Worm (Caenorhabditis elegans) whole organism, young adult: ENCODE data around the gene C26B9.7.
A peak's percentile ranks its signal among the peaks of the same experiment; 100 is the strongest.

ENCODE experiments used
- B0035.1 ChIP-seq: sonication (generic microtip); optimal IDR thresholded peaks from 2 replicates; lab custom pipeline; 2016; ENCODE audit warnings: missing genetic modification characterization, mild to moderate bottlenecking, missing compliant biosample characterization, missing genotype, missing genetic modification reagents
- F23B12.7 ChIP-seq: sonication (generic microtip); optimal IDR thresholded peaks from 2 replicates; lab custom pipeline; 2017; ENCODE audit warnings: missing genetic modification characterization, mild to moderate bottlenecking, missing compliant biosample characterization, antibody characterized with exemption, moderate library complexity; ENCODE audit not compliant: insufficient read depth
- F55B11.4 ChIP-seq: sonication (generic microtip); optimal IDR thresholded peaks from 2 replicates; lab custom pipeline; 2016; ENCODE audit warnings: missing compliant biosample characterization, missing genetic modification characterization, borderline replicate concordance; ENCODE audit not compliant: insufficient read depth
- F57C9.4 ChIP-seq: sonication (generic microtip); optimal IDR thresholded peaks from 2 replicates; lab custom pipeline; 2017; ENCODE audit warnings: mild to moderate bottlenecking, missing genetic modification characterization, missing compliant biosample characterization
- T26A5.8 ChIP-seq: sonication (generic microtip); optimal IDR thresholded peaks from 2 replicates; lab custom pipeline; 2016; ENCODE audit warnings: missing genetic modification characterization, missing compliant biosample characterization
- Y56A3A.18 ChIP-seq: fragments of 200-800 bp; sonication (Bioruptor generic); IDR thresholded peaks from 2 replicates; pipeline ENCODE4 v1.3.6; 2022; ENCODE audit warnings: missing genetic modification reagents, missing genetic modification characterization, missing compliant biosample characterization
- Y95B8A.8 ChIP-seq: fragments of 200-800 bp; sonication (Bioruptor generic); IDR thresholded peaks from 2 replicates; pipeline ENCODE4 v1.3.6; 2022; ENCODE audit warnings: missing genetic modification reagents, missing genetic modification characterization, missing compliant biosample characterization
- akir-1 ChIP-seq: fragments of 200-800 bp; sonication (Bioruptor generic); optimal IDR thresholded peaks from 2 replicates; lab custom pipeline; 2018; ENCODE audit warnings: mild to moderate bottlenecking, missing genetic modification characterization, moderate library complexity, missing compliant biosample characterization
- aptf-2 ChIP-seq: fragments of 200-800 bp; sonication (Bioruptor generic); conservative IDR thresholded peaks from 2 replicates; pipeline ENCODE4 v1.3.6; 2022; ENCODE audit warnings: missing genetic modification reagents, missing genetic modification characterization, missing compliant biosample characterization
- athp-1 ChIP-seq: sonication (generic microtip); optimal IDR thresholded peaks from 2 replicates; lab custom pipeline; 2017; ENCODE audit warnings: mild to moderate bottlenecking, missing genetic modification characterization, missing compliant biosample characterization
- attf-5 ChIP-seq: fragments of 200-800 bp; sonication (Bioruptor generic); optimal IDR thresholded peaks from 2 replicates; lab custom pipeline; 2018; ENCODE audit warnings: mild to moderate bottlenecking, missing genetic modification characterization, missing compliant biosample characterization
- attf-6 ChIP-seq: fragments of 200-800 bp; sonication (Bioruptor generic); IDR thresholded peaks from 2 replicates; pipeline ENCODE4 v1.3.6; 2022; ENCODE audit warnings: missing genetic modification reagents, missing genetic modification characterization, missing compliant biosample characterization
- cebp-1 ChIP-seq, 2 experiments: fragments of 200-800 bp in 1 of 2; sonication (Bioruptor generic) in 1 of 2; sonication (generic microtip) in 1 of 2; IDR thresholded peaks in 1 of 2; optimal IDR thresholded peaks in 1 of 2; 2 replicates each; pipeline versions ENCODE4 v1.3.6 to Lab custom; 2017 to 2022; ENCODE audit warnings: missing compliant biosample characterization in 2 of 2, missing genetic modification characterization in 2 of 2, mild to moderate bottlenecking in 1 of 2, missing genetic modification reagents in 1 of 2, moderate library complexity in 1 of 2
- ceh-100 ChIP-seq: fragments of 200-800 bp; sonication (Bioruptor generic); IDR thresholded peaks from 2 replicates; pipeline ENCODE4 v1.3.6; 2022; ENCODE audit warnings: missing genetic modification reagents, missing genetic modification characterization, missing compliant biosample characterization
- ceh-27 ChIP-seq: fragments of 200-800 bp; sonication (Bioruptor generic); optimal IDR thresholded peaks from 2 replicates; lab custom pipeline; 2018; ENCODE audit warnings: mild to moderate bottlenecking, missing genetic modification characterization, moderate library complexity, missing compliant biosample characterization
- ceh-40 ChIP-seq: fragments of 200-800 bp; sonication (Bioruptor generic); IDR thresholded peaks from 2 replicates; pipeline ENCODE4 v1.3.6; 2022; ENCODE audit warnings: missing genetic modification characterization, missing compliant biosample characterization
- ceh-58 ChIP-seq: fragments of 200-800 bp; sonication (Bioruptor generic); IDR thresholded peaks from 2 replicates; pipeline ENCODE4 v1.3.6; 2022; ENCODE audit warnings: missing genetic modification characterization, missing compliant biosample characterization
- ceh-91 ChIP-seq: fragments of 200-800 bp; sonication (Bioruptor generic); IDR thresholded peaks from 2 replicates; pipeline ENCODE4 v1.3.6; 2022; ENCODE audit warnings: missing genetic modification reagents, missing genetic modification characterization, missing compliant biosample characterization
- die-1 ChIP-seq: sonication (generic microtip); optimal IDR thresholded peaks from 2 replicates; lab custom pipeline; 2016; ENCODE audit warnings: missing genotype, mild to moderate bottlenecking, missing genetic modification characterization, missing compliant biosample characterization
- efl-1 ChIP-seq: fragments of 150-350 bp; optimal IDR thresholded peaks from 2 replicates; lab custom pipeline; 2014; ENCODE audit warnings: missing biosample characterization, missing genetic modification reagents, missing genetic modification characterization
- egl-44 ChIP-seq: fragments of 200-800 bp; sonication (Bioruptor generic); IDR thresholded peaks from 2 replicates; pipeline ENCODE4 v1.3.6; 2022; ENCODE audit warnings: missing genetic modification reagents, missing genetic modification characterization, missing compliant biosample characterization
- egrh-3 ChIP-seq: fragments of 200-800 bp; sonication (Bioruptor generic); IDR thresholded peaks from 2 replicates; pipeline ENCODE4 v1.3.6; 2022; ENCODE audit warnings: missing genetic modification reagents, missing genetic modification characterization, missing compliant biosample characterization
- fkh-3 ChIP-seq: sonication (generic microtip); optimal IDR thresholded peaks from 2 replicates; lab custom pipeline; 2016; ENCODE audit warnings: mild to moderate bottlenecking, missing genetic modification characterization, missing compliant biosample characterization
- hmg-1.2 ChIP-seq: fragments of 200-800 bp; sonication (Bioruptor generic); IDR thresholded peaks from 2 replicates; pipeline ENCODE4 v1.3.6; 2022; ENCODE audit warnings: missing genetic modification reagents, missing genetic modification characterization, missing compliant biosample characterization
- hmg-20 ChIP-seq: fragments of 200-800 bp; sonication (Bioruptor generic); IDR thresholded peaks from 2 replicates; pipeline ENCODE4 v1.3.6; 2022; ENCODE audit warnings: missing genetic modification reagents, missing genetic modification characterization, missing compliant biosample characterization
- hsf-1 ChIP-seq: fragments of 200-800 bp; sonication (Bioruptor generic); IDR thresholded peaks from 2 replicates; pipeline ENCODE4 v1.3.6; 2022; ENCODE audit warnings: missing genetic modification reagents, missing genetic modification characterization, missing compliant biosample characterization
- lag-1 ChIP-seq: fragments of 200-800 bp; sonication (Bioruptor generic); IDR thresholded peaks from 2 replicates; pipeline ENCODE4 v1.3.6; 2022; ENCODE audit warnings: missing genetic modification reagents, missing genetic modification characterization, missing compliant biosample characterization
- lin-40 ChIP-seq: sonication (generic microtip); optimal IDR thresholded peaks from 2 replicates; lab custom pipeline; 2016; ENCODE audit warnings: missing genetic modification characterization, mild to moderate bottlenecking, missing compliant biosample characterization, missing genotype, missing genetic modification reagents
- madf-6 ChIP-seq: fragments of 200-800 bp; sonication (Bioruptor generic); IDR thresholded peaks from 2 replicates; pipeline ENCODE4 v1.3.6; 2022; ENCODE audit warnings: missing genetic modification reagents, missing genetic modification characterization, missing compliant biosample characterization
- madf-8 ChIP-seq: fragments of 200-800 bp; sonication (Bioruptor generic); conservative IDR thresholded peaks from 2 replicates; pipeline ENCODE4 v1.3.6; 2022; ENCODE audit warnings: missing genetic modification reagents, missing genetic modification characterization, missing compliant biosample characterization
- rpc-1 ChIP-seq, 2 experiments: fragments of 150-350 bp in 1 of 2; sonication (generic microtip) in 1 of 2; optimal IDR thresholded peaks; 2 replicates each; lab custom pipeline; 2014 to 2018; ENCODE audit warnings: missing biosample characterization in 1 of 2, missing genetic modification characterization in 1 of 2, missing genetic modification reagents in 1 of 2, missing genotype in 1 of 2
- snpc-1.3 ChIP-seq: sonication (generic microtip); optimal IDR thresholded peaks from 2 replicates; lab custom pipeline; 2017; ENCODE audit warnings: missing genetic modification characterization, mild to moderate bottlenecking, missing compliant biosample characterization, antibody characterized with exemption, moderate library complexity, missing genotype, missing genetic modification reagents; ENCODE audit not compliant: insufficient read depth
- snpc-3.4 ChIP-seq: sonication (generic microtip); optimal IDR thresholded peaks from 2 replicates; lab custom pipeline; 2017; ENCODE audit warnings: missing genetic modification characterization, mild to moderate bottlenecking, missing compliant biosample characterization, antibody characterized with exemption, moderate library complexity, missing genotype, missing genetic modification reagents
- xnd-1 ChIP-seq: sonication (generic microtip); optimal IDR thresholded peaks from 2 replicates; lab custom pipeline; 2016; ENCODE audit warnings: missing genotype, missing genetic modification reagents, missing genetic modification characterization, missing compliant biosample characterization
- zfh-2 ChIP-seq: fragments of 200-800 bp; sonication (Bioruptor generic); conservative IDR thresholded peaks from 2 replicates; pipeline ENCODE4 v1.3.6; 2022; ENCODE audit warnings: missing genetic modification reagents, missing genetic modification characterization, missing compliant biosample characterization
- ztf-22 ChIP-seq: fragments of 200-800 bp; sonication (Bioruptor generic); optimal IDR thresholded peaks from 2 replicates; lab custom pipeline; 2018; ENCODE audit warnings: mild to moderate bottlenecking, missing genetic modification characterization, moderate library complexity, missing compliant biosample characterization
- ztf-3 ChIP-seq: fragments of 200-800 bp; sonication (Bioruptor generic); optimal IDR thresholded peaks from 2 replicates; lab custom pipeline; 2018; ENCODE audit warnings: mild to moderate bottlenecking, missing genetic modification characterization, missing compliant biosample characterization

C26B9.7 gene

ce11 chrX:5368220-5368619 is 26.1 kb downstream of the C26B9.7 start, which contains the start of gene jkk-1:
Gene jkk-1 (plus strand): TSS chrX:5368468.
- TF ChIP-seq fkh-3 (tag; lab: Kevin White, UChicago) (peak; percentile 47), ceh-27 (peak; percentile 8), madf-8 (GFP tag; lab: Robert Waterston, UW) (no peak), snpc-1.3 (tag; lab: Kevin White, UChicago) (no peak), cebp-1 (GFP tag; IDR thresholded peaks at IDR 0.05; lab: Robert Waterston, UW) (no peak), cebp-1 (tag; optimal IDR thresholded peaks at IDR 0.05; lab: Kevin White, UChicago) (peak; percentile 51), egrh-3 (GFP tag; lab: Robert Waterston, UW) (0 out of 2 replicates have a peak, but pooled peaks have one; percentile 5), aptf-2 (GFP tag; lab: Robert Waterston, UW) (no peak), zfh-2 (GFP tag; lab: Robert Waterston, UW) (peak; percentile 73)
- TF ChIP-seq, all 124 proteins: peak for 5

- TF ChIP-seq Y95B8A.8 (GFP tag; lab: Robert Waterston, UW) (no peak), hmg-20 (GFP tag; lab: Robert Waterston, UW) (no peak), akir-1 (GFP tag; lab: Kevin White, UChicago) (no peak), F57C9.4 (tag; lab: Kevin White, UChicago) (no peak), attf-6 (GFP tag; lab: Robert Waterston, UW) (no peak), xnd-1 (tag; lab: Kevin White, UChicago) (no peak), cebp-1 (GFP tag; IDR thresholded peaks at IDR 0.05; lab: Robert Waterston, UW) (no peak), cebp-1 (tag; optimal IDR thresholded peaks at IDR 0.05; lab: Kevin White, UChicago) (no peak), F23B12.7 (tag; lab: Kevin White, UChicago) (no peak), ceh-100 (GFP tag; lab: Robert Waterston, UW) (no peak), attf-5 (GFP tag; lab: Kevin White, UChicago) (no peak), egrh-3 (GFP tag; lab: Robert Waterston, UW) (no peak), athp-1 (tag; lab: Kevin White, UChicago) (no peak), lag-1 (GFP tag; lab: Robert Waterston, UW) (no peak), madf-8 (GFP tag; lab: Robert Waterston, UW) (no peak), ceh-91 (no peak), B0035.1 (no peak), rpc-1 (optimal IDR thresholded peaks at IDR 0.05; lab: Kevin White, UChicago) (no peak), rpc-1 (tag; optimal IDR thresholded peaks at IDR 0.05; lab: Kevin White, UChicago) (no peak), lin-40 (tag; lab: Kevin White, UChicago) (no peak), hmg-1.2 (no peak), T26A5.8 (tag; lab: Kevin White, UChicago) (no peak)
Observed at ce11 chrX:5370605-5371004, 28.5 kb downstream of the C26B9.7 start.

ce11 chrX:5372638-5373037 is 30.5 kb downstream of the C26B9.7 start, which contains the start of gene F35C8.8:
Gene F35C8.8 (minus strand): TSS chrX:5372639.
- TF ChIP-seq madf-6 (GFP tag; lab: Robert Waterston, UW) (peak; percentile 80), ceh-40 (GFP tag; lab: Robert Waterston, UW) (no peak), Y56A3A.18 (GFP tag; lab: Robert Waterston, UW) (no peak), fkh-3 (tag; lab: Kevin White, UChicago) (no peak), efl-1 (GFP tag; lab: Kevin White, UChicago) (peak; percentile 66), ztf-22 (no peak), hsf-1 (GFP tag; lab: Robert Waterston, UW) (no peak), snpc-3.4 (tag; lab: Kevin White, UChicago) (no peak), xnd-1 (tag; lab: Kevin White, UChicago) (peak; percentile 7), ceh-58 (GFP tag; lab: Robert Waterston, UW) (no peak), die-1 (tag; lab: Kevin White, UChicago) (no peak), F55B11.4 (tag; lab: Kevin White, UChicago) (no peak), egl-44 (GFP tag; lab: Robert Waterston, UW) (no peak), madf-8 (GFP tag; lab: Robert Waterston, UW) (peak; percentile 27; the same call in 1 of the 2 replicates), ztf-3 (GFP tag; lab: Kevin White, UChicago) (no peak), hmg-1.2 (peak; percentile 48)
- TF ChIP-seq, all 124 proteins: peak for 5
